Worm (Caenorhabditis elegans) whole organism, late embryonic: ENCODE data around the gene gst-3.

Source experiments
- C38D4.7 ChIP-seq: fragments of 200-800 bp; sonication (Bioruptor generic); optimal IDR thresholded peaks from 2 replicates; lab custom pipeline; 2018; ENCODE audit warnings: mild to moderate bottlenecking, missing genetic modification characterization, moderate library complexity, missing compliant biosample characterization
- F13H6.1 ChIP-seq: sonication (generic microtip); optimal IDR thresholded peaks from 2 replicates; lab custom pipeline; 2016; ENCODE audit warnings: missing genetic modification characterization, missing compliant biosample characterization
- K02D7.2 ChIP-seq: sonication (generic microtip); optimal IDR thresholded peaks from 2 replicates; lab custom pipeline; 2017; ENCODE audit warnings: mild to moderate bottlenecking, missing genetic modification characterization, missing compliant biosample characterization
- ahr-1 ChIP-seq: sonication (generic microtip); optimal IDR thresholded peaks from 2 replicates; lab custom pipeline; 2016; ENCODE audit warnings: missing genetic modification characterization, missing compliant biosample characterization
- ama-1 ChIP-seq: fragments of 150-350 bp; optimal IDR thresholded peaks from 2 replicates; lab custom pipeline; 2014
- ceh-19 ChIP-seq: fragments of 200-800 bp; sonication (Bioruptor generic); optimal IDR thresholded peaks from 2 replicates; lab custom pipeline; 2018; ENCODE audit warnings: mild to moderate bottlenecking, missing genetic modification characterization, missing compliant biosample characterization
- ceh-22 ChIP-seq: sonication (generic microtip); optimal IDR thresholded peaks from 2 replicates; lab custom pipeline; 2017; ENCODE audit warnings: missing biosample characterization, missing genetic modification characterization
- ceh-31 ChIP-seq: sonication (generic microtip); optimal IDR thresholded peaks from 2 replicates; lab custom pipeline; 2016; ENCODE audit warnings: missing genetic modification characterization, missing compliant biosample characterization
- ceh-34 ChIP-seq: sonication (generic microtip); optimal IDR thresholded peaks from 2 replicates; lab custom pipeline; 2016; ENCODE audit warnings: mild to moderate bottlenecking, missing genetic modification characterization, missing compliant biosample characterization
- ceh-45 ChIP-seq: fragments of 200-800 bp; sonication (Bioruptor generic); IDR thresholded peaks from 2 replicates; pipeline ENCODE4 v1.3.6; 2022; ENCODE audit warnings: missing genetic modification reagents, missing genetic modification characterization, missing compliant biosample characterization
- che-1 ChIP-seq: sonication (generic microtip); optimal IDR thresholded peaks from 2 replicates; lab custom pipeline; 2016; ENCODE audit warnings: mild to moderate bottlenecking, missing genetic modification characterization, missing compliant biosample characterization
- elt-2 ChIP-seq: sonication (generic microtip); optimal IDR thresholded peaks from 2 replicates; lab custom pipeline; 2016; ENCODE audit warnings: missing genetic modification reagents, missing genetic modification characterization, missing compliant biosample characterization
- eyg-1 ChIP-seq: sonication (generic microtip); optimal IDR thresholded peaks from 2 replicates; lab custom pipeline; 2016; ENCODE audit warnings: missing genotype, missing genetic modification characterization, missing compliant biosample characterization
- fax-1 ChIP-seq: sonication (generic microtip); optimal IDR thresholded peaks from 2 replicates; lab custom pipeline; 2016; ENCODE audit warnings: missing genotype, missing genetic modification characterization, missing compliant biosample characterization
- fkh-10 ChIP-seq: fragments of 150-350 bp; optimal IDR thresholded peaks from 2 replicates; lab custom pipeline; 2014; ENCODE audit warnings: missing biosample characterization, missing genetic modification reagents, missing genetic modification characterization
- hlh-15 ChIP-seq: sonication (generic microtip); optimal IDR thresholded peaks from 2 replicates; lab custom pipeline; 2016; ENCODE audit warnings: missing genetic modification characterization, missing compliant biosample characterization
- hlh-30 ChIP-seq: sonication (generic microtip); optimal IDR thresholded peaks from 2 replicates; lab custom pipeline; 2017; ENCODE audit warnings: antibody characterized with exemption, missing genetic modification characterization, missing compliant biosample characterization; ENCODE audit not compliant: insufficient read depth
- lin-11 ChIP-seq: fragments of 200-800 bp; sonication (Bioruptor generic); optimal IDR thresholded peaks from 2 replicates; lab custom pipeline; 2018; ENCODE audit warnings: mild to moderate bottlenecking, missing genetic modification characterization, missing compliant biosample characterization
- madf-2 ChIP-seq: sonication (generic microtip); optimal IDR thresholded peaks from 2 replicates; lab custom pipeline; 2017; ENCODE audit warnings: missing genetic modification characterization, missing compliant biosample characterization
- nfya-1 ChIP-seq: sonication (generic microtip); optimal IDR thresholded peaks from 2 replicates; lab custom pipeline; 2017; ENCODE audit warnings: missing genetic modification characterization, mild to moderate bottlenecking, missing compliant biosample characterization, antibody characterized with exemption, moderate library complexity
- nhr-11 ChIP-seq: fragments of 150-350 bp; optimal IDR thresholded peaks from 2 replicates; lab custom pipeline; 2014; ENCODE audit warnings: missing biosample characterization, missing genetic modification characterization
- nhr-232 ChIP-seq: sonication (generic microtip); optimal IDR thresholded peaks from 2 replicates; lab custom pipeline; 2016; ENCODE audit warnings: missing genetic modification characterization, missing compliant biosample characterization
- odd-2 ChIP-seq: sonication (generic microtip); optimal IDR thresholded peaks from 2 replicates; lab custom pipeline; 2017; ENCODE audit warnings: antibody characterized with exemption, mild to moderate bottlenecking, missing genetic modification characterization, missing compliant biosample characterization
- pag-3 ChIP-seq: sonication (generic microtip); optimal IDR thresholded peaks from 2 replicates; lab custom pipeline; 2016; ENCODE audit warnings: missing compliant biosample characterization, missing genetic modification characterization, borderline replicate concordance
- pha-2 ChIP-seq: sonication (generic microtip); optimal IDR thresholded peaks from 2 replicates; lab custom pipeline; 2017; ENCODE audit warnings: mild to moderate bottlenecking, missing genetic modification characterization, missing compliant biosample characterization
- pha-4 ChIP-seq: fragments of 150-350 bp; optimal IDR thresholded peaks from 2 replicates; lab custom pipeline; 2018; ENCODE audit warnings: missing biosample characterization, missing genetic modification reagents, missing genetic modification characterization
- pros-1 ChIP-seq: fragments of 150-350 bp; optimal IDR thresholded peaks from 2 replicates; lab custom pipeline; 2014; ENCODE audit warnings: missing biosample characterization, missing genetic modification reagents, missing genetic modification characterization
- sdc-2 ChIP-seq: sonication (generic microtip); optimal IDR thresholded peaks from 2 replicates; lab custom pipeline; 2016; ENCODE audit warnings: missing genotype, missing genetic modification characterization, missing compliant biosample characterization
- tbx-2 ChIP-seq: sonication (generic microtip); optimal IDR thresholded peaks from 2 replicates; lab custom pipeline; 2016; ENCODE audit warnings: missing genetic modification characterization, missing compliant biosample characterization
- tbx-7 ChIP-seq: sonication (generic microtip); optimal IDR thresholded peaks from 2 replicates; lab custom pipeline; 2016; ENCODE audit warnings: missing genotype, missing genetic modification characterization, missing compliant biosample characterization
- unc-3 ChIP-seq, 2 experiments: fragments of 200-800 bp in 1 of 2; sonication (Bioruptor generic) in 1 of 2; sonication (generic microtip) in 1 of 2; conservative IDR thresholded peaks in 1 of 2; optimal IDR thresholded peaks in 1 of 2; 2 replicates each; pipeline versions ENCODE4 v1.3.6 to Lab custom; 2016 to 2022; ENCODE audit warnings: missing compliant biosample characterization in 2 of 2, missing genetic modification characterization in 2 of 2, missing genetic modification reagents in 1 of 2
- unc-55 ChIP-seq: sonication (generic microtip); optimal IDR thresholded peaks from 2 replicates; lab custom pipeline; 2017; ENCODE audit warnings: missing biosample characterization, missing genetic modification reagents, missing genetic modification characterization
- ztf-16 ChIP-seq: sonication (generic microtip); optimal IDR thresholded peaks from 2 replicates; lab custom pipeline; 2017; ENCODE audit warnings: missing genetic modification characterization, missing compliant biosample characterization

gst-3 gene

ce11 chrIV:10144487-10144886 is 4.4 kb upstream of the gst-3 start:
- no peak for TF ChIP-seq eyg-1
- no peak for TF ChIP-seq ahr-1
- TF ChIP-seq C38D4.7 (GFP tag; lab: Kevin White, UChicago) = no peak
- no peak for TF ChIP-seq ceh-19
- TF ChIP-seq ceh-22 = no peak

DNA sequence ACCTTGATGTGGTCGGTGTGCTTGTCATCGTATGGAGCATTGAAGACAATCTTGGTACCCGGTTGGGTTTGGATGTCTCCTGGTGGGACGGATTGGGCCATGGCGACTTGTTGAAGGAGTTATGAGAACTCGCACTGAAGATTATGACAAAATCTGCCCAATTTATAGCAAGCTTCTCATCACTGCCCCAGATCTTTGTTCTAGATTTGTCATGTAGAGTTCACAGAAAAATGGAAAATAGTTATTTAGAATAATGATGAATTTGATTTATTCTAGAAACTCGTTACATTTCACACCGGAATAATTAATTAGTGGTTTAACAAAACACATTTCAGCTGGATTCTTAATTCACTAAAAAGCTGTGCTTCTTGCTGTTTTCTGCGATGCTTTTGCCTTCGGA is 3.6 kb upstream of the gst-3 start, which contains the start of gene msp-38:
TSS of gene msp-38 (minus strand) at position 101 of the 400 bp plus-strand sequence.
- TF ChIP-seq nhr-11 (tag; lab: Kevin White, UChicago) (no peak), ztf-16 (tag; lab: Kevin White, UChicago) (no peak), unc-55 (GFP tag; lab: Kevin White, UChicago) (no peak), C38D4.7 (GFP tag; lab: Kevin White, UChicago) (no peak), madf-2 (tag; lab: Kevin White, UChicago) (no peak), unc-3 (GFP tag; conservative IDR thresholded peaks at IDR 0.05; lab: Robert Waterston, UW) (no peak), unc-3 (tag; optimal IDR thresholded peaks at IDR 0.05; lab: Kevin White, UChicago) (no peak), che-1 (tag; lab: Kevin White, UChicago) (no peak), ceh-34 (tag; lab: Kevin White, UChicago) (no peak), ceh-19 (no peak)

DNA sequence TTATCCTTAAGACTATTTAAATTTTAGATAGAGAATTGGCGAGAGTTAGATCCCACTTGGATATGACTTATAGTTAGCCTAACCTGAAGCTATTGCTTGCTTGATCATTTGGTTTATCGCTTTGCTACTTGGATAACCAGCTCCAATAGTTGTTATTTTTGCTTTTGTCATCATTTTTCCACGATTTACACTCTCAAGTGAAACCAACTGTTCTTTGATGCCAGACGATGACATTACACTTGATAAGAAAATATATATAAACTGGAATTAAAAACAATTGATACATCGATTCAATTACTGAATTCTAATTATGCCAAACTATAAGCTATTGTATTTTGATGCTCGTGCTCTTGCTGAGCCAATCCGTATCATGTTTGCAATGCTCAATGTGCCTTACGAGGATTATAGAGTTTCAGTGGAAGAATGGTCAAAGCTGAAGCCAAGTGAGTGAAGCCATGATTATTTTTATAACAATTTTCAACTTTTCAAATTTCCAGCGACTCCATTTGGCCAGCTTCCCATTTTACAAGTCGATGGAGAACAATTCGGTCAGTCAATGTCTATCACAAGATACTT is 2.0 kb upstream of the gst-3 start, which contains the start of the genes gst-2, gst-4 and dhs-12:
TSS of gene gst-2 (minus strand) at position 132 of the 576 bp plus-strand sequence.
TSS of gene gst-4 (plus strand) at position 296 of the 576 bp plus-strand sequence.
TSS of gene dhs-12 (plus strand) at position 526 of the 576 bp plus-strand sequence.
- TF ChIP-seq nfya-1 = no peak

ce11 chrIV:10137804-10138203 is 2.2 kb downstream of the gst-3 start, which contains the start of gene K08F4.12:
K08F4.12 (plus strand) TSS chrIV:10138104.
- no peak for TF ChIP-seq tbx-2 (tag; lab: Kevin White, UChicago)
- no peak for TF ChIP-seq F13H6.1 (tag; lab: Kevin White, UChicago)
- no peak for TF ChIP-seq ceh-19
- TF ChIP-seq odd-2 (tag; lab: Kevin White, UChicago) = no peak
- TF ChIP-seq elt-2 (tag; lab: Kevin White, UChicago) = no peak
- no peak for TF ChIP-seq madf-2 (tag; lab: Kevin White, UChicago)
- no peak for TF ChIP-seq fax-1 (tag; lab: Kevin White, UChicago)
- no peak for TF ChIP-seq pha-2 (tag; lab: Kevin White, UChicago)
- TF ChIP-seq pros-1 = no peak
- TF ChIP-seq lin-11 (tag; lab: Kevin White, UChicago) = no peak
- no peak for TF ChIP-seq ceh-31 (tag; lab: Kevin White, UChicago)
- no peak for TF ChIP-seq nhr-11 (tag; lab: Kevin White, UChicago)
- TF ChIP-seq nhr-232 (tag; lab: Kevin White, UChicago) = no peak

DNA sequence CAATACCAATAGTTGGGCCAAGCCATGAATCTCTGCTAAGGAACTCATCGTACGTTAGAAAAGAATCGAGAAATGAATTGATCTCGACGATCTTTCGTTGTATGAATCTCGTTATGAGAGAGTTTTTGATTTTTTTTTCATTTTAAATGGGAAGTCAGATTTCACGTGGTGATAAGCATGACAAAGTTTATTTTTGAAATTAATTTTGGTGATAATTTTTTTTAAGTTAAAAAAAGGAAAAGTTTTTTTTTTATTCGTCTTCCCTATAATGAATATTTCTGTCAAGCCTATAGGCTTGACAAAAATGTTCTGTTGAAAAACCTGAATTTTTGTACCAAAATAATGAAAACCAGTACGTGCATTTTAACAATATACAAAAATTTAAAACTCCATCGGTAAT is 4.2 kb downstream of the gst-3 start, which contains the start of gene K08F4.5:
TSS of gene K08F4.5 (minus strand) at position 101 of the 400 bp plus-strand sequence.
- TF ChIP-seq ceh-45 (GFP tag; lab: Robert Waterston, UW) = no peak
- TF ChIP-seq ahr-1 = no peak
- no peak for TF ChIP-seq pag-3 (tag; lab: Kevin White, UChicago)
- no peak for TF ChIP-seq lin-11 (tag; lab: Kevin White, UChicago)
- TF ChIP-seq hlh-15 (tag; lab: Kevin White, UChicago) = no peak
- TF ChIP-seq sdc-2 (tag; lab: Kevin White, UChicago) = no peak
- no peak for TF ChIP-seq elt-2 (tag; lab: Kevin White, UChicago)
- TF ChIP-seq hlh-30 = no peak
- no peak for TF ChIP-seq unc-55 (GFP tag; lab: Kevin White, UChicago)
- no peak for TF ChIP-seq ceh-34 (tag; lab: Kevin White, UChicago)
- no peak for TF ChIP-seq ama-1
- no peak for TF ChIP-seq ceh-31 (tag; lab: Kevin White, UChicago)
- TF ChIP-seq tbx-7 (tag; lab: Kevin White, UChicago) = no peak
- no peak for TF ChIP-seq C38D4.7 (GFP tag; lab: Kevin White, UChicago)
- TF ChIP-seq fkh-10 (GFP tag; lab: Kevin White, UChicago) = no peak
- TF ChIP-seq F13H6.1 (tag; lab: Kevin White, UChicago) = no peak
- TF ChIP-seq K02D7.2 = no peak
- TF ChIP-seq pha-4 (tag; lab: Kevin White, UChicago) = no peak
